Worm (Caenorhabditis elegans): ENCODE measurements around the gene C04E12.5.

- TF ChIP-seq madf-6 (GFP tag; IDR thresholded peaks at IDR 0.05) (no peak), nhr-80 (tag; optimal IDR thresholded peaks at IDR 0.05) (no peak), lin-40 (tag; optimal IDR thresholded peaks at IDR 0.05) (no peak)
Measured at ce11 chrV:3408602-3409001, 50.2 kb downstream of the C04E12.5 start, which contains the start of gene T20D4.7.

Measured in whole organism, young adult.